Worm (Caenorhabditis elegans): ENCODE measurements around the gene W06H8.2.

W06H8.2 gene

DNA sequence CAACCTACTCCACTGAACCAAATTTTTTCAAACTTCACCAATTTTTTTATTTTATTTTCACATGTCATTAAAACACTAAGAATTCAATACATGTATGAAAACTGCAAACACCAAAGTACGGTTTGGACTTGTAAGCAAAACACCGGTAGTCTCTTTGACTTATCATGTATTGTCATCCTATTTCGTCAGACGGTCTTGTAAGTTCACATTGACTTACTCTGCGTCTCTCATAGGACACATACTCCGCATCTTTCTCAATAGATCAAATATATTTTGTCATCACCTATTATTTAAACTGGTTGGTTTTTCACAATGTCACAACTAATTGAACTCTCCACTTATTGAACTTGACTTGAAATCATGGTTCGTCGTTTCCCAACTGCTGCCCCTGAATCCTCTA is at the start of gene W06H8.2:
W06H8.2 (plus strand) TSS at position 258 of the 400 bp plus-strand sequence.
- peak; percentile 54 for TF ChIP-seq nhr-85 (tag)
- TF ChIP-seq nhr-84 (tag; optimal IDR thresholded peaks at IDR 0.05), result no peak
- TF ChIP-seq skn-1 (tag; optimal IDR thresholded peaks at IDR 0.05), result peak; percentile 95
- TF ChIP-seq lin-14 (GFP tag; optimal IDR thresholded peaks at IDR 0.05), result peak; percentile 24
- no peak for TF ChIP-seq nhr-77 (tag; optimal IDR thresholded peaks at IDR 0.05)

DNA sequence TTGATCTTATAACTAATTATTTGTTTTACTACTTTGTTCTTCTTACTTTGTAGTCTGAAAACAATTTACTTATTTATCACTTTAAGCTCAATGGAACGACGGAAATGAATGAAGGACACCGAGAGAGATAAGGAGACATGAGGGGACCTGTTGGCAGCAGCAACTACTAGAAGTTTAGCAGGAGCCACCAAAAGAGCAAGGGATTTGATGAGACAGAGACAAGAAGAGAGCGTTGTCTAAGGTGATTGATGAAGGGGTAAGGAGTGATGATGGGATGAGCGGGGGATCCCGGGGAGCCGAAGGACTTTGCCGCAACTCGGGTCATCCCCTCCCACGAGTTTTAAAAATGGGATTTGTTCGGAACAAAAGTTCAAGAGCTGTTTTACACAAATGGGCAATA is 4.0 kb upstream of the W06H8.2 start, which contains the start of gene ttn-1:
ttn-1 (minus strand) TSS at position 60 of the 400 bp plus-strand sequence.
- TF ChIP-seq unc-130 (tag; optimal IDR thresholded peaks at IDR 0.05) (peak; percentile 23), mab-9 (GFP tag; IDR thresholded peaks at IDR 0.05) (no peak), efl-1 (optimal IDR thresholded peaks at IDR 0.05) (no peak), efl-1 (GFP tag; optimal IDR thresholded peaks at IDR 0.05 in 1 of 2) (no peak), elt-3 (tag; optimal IDR thresholded peaks at IDR 0.05) (no peak), unc-62 (GFP tag; optimal IDR thresholded peaks at IDR 0.05) (no peak), nhr-71 (tag; optimal IDR thresholded peaks at IDR 0.05) (peak; percentile 33), nhr-12 (tag; optimal IDR thresholded peaks at IDR 0.05) (no peak), C04F5.9 (tag; optimal IDR thresholded peaks at IDR 0.05) (no peak), xbp-1 (tag; optimal IDR thresholded peaks at IDR 0.05) (no peak), mef-2 (tag; optimal IDR thresholded peaks at IDR 0.05) (no peak), lin-14 (GFP tag; optimal IDR thresholded peaks at IDR 0.05) (peak; percentile 68), rnt-1 (tag; optimal IDR thresholded peaks at IDR 0.05) (peak; percentile 52), ztf-11 (tag; optimal IDR thresholded peaks at IDR 0.05) (no peak), lin-35 (GFP tag; optimal IDR thresholded peaks at IDR 0.05) (no peak), snu-23 (GFP tag; optimal IDR thresholded peaks at IDR 0.05) (peak; percentile 7), lsy-2 (tag; optimal IDR thresholded peaks at IDR 0.05) (no peak)

DNA sequence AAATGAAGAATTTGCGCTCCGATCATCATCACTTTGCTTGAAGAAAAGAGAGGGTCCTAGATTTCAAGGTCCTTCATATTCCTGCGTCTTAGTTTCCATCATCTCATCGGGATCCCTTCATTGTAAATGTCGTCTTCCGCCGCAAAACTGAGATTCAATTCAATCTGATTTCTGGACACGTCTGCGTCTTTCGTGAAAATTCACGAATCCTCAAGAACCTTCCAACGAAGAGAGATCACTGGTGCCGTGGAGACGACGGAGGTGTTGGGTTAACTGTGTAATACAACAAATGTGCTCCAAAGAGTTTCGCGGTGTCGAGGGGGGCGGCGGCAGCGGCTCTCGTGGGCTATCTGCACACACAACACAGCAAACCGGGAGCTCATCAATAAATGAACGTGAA is 2.5 kb upstream of the W06H8.2 start:
- TF ChIP-seq nhr-19 (GFP tag; conservative IDR thresholded peaks at IDR 0.05), result peak; percentile 41; the same call in 1 of the 2 replicates
- TF ChIP-seq nhr-237 (tag; optimal IDR thresholded peaks at IDR 0.05), result no peak
- TF ChIP-seq ztf-11 (tag; optimal IDR thresholded peaks at IDR 0.05), result no peak
- TF ChIP-seq unc-62 (GFP tag; optimal IDR thresholded peaks at IDR 0.05), result no peak
- TF ChIP-seq aha-1 (tag; optimal IDR thresholded peaks at IDR 0.05), result no peak
- no peak for TF ChIP-seq skn-1 (tag; optimal IDR thresholded peaks at IDR 0.05)
- no peak for TF ChIP-seq Y116A8C.19 (tag; optimal IDR thresholded peaks at IDR 0.05; ENCODE audit: borderline replicate concordance)
- TF ChIP-seq ceh-82 (tag; optimal IDR thresholded peaks at IDR 0.05), result no peak
- peak; percentile 26 for TF ChIP-seq nhr-20 (tag; optimal IDR thresholded peaks at IDR 0.05)
- TF ChIP-seq alr-1 (tag; optimal IDR thresholded peaks at IDR 0.05; ENCODE audit: borderline replicate concordance), result no peak
- TF ChIP-seq mab-9 (GFP tag; IDR thresholded peaks at IDR 0.05), result no peak
- TF ChIP-seq snu-23 (GFP tag; optimal IDR thresholded peaks at IDR 0.05), result peak; percentile 56
- TF ChIP-seq unc-130 (tag; optimal IDR thresholded peaks at IDR 0.05), result peak; percentile 41
- peak in 1 of 2 experiments; percentile 1 for TF ChIP-seq lsy-2 (tag; optimal IDR thresholded peaks at IDR 0.05)
- peak; percentile 86 for TF ChIP-seq lin-14 (GFP tag; optimal IDR thresholded peaks at IDR 0.05)
- TF ChIP-seq hlh-17 (GFP tag; optimal IDR thresholded peaks at IDR 0.05; ENCODE audit: borderline replicate concordance), result no peak
- no peak for TF ChIP-seq nhr-28 (tag; optimal IDR thresholded peaks at IDR 0.05)
- TF ChIP-seq ama-1 (optimal IDR thresholded peaks at IDR 0.05), result no peak
- TF ChIP-seq unc-98 (GFP tag; IDR thresholded peaks at IDR 0.05), result 0 out of 2 replicates have a peak, but pooled peaks have one; percentile 8
- TF ChIP-seq zip-4 (GFP tag; optimal IDR thresholded peaks at IDR 0.05), result no peak
- TF ChIP-seq fos-1 (tag; optimal IDR thresholded peaks at IDR 0.05), result no peak
- no peak for TF ChIP-seq efl-1 (optimal IDR thresholded peaks at IDR 0.05)
- no peak for TF ChIP-seq efl-1 (GFP tag; optimal IDR thresholded peaks at IDR 0.05 in 1 of 2)
- TF ChIP-seq nhr-76 (tag; optimal IDR thresholded peaks at IDR 0.05), result no peak
- peak; percentile 45 for TF ChIP-seq dsc-1 (tag; optimal IDR thresholded peaks at IDR 0.05)
- no peak for TF ChIP-seq fkh-10 (GFP tag; optimal IDR thresholded peaks at IDR 0.05)
- no peak for TF ChIP-seq aly-2 (tag; optimal IDR thresholded peaks at IDR 0.05)
- TF ChIP-seq grh-1 (GFP tag; IDR thresholded peaks at IDR 0.05), result no peak
- peak; percentile 71 for TF ChIP-seq nhr-71 (tag; optimal IDR thresholded peaks at IDR 0.05)
- TF ChIP-seq rnt-1 (tag; optimal IDR thresholded peaks at IDR 0.05), result peak; percentile 54
- no peak for TF ChIP-seq xbp-1 (tag; optimal IDR thresholded peaks at IDR 0.05)
